Worm (Caenorhabditis elegans) whole organism, L2 larva: Measurements from ENCODE around the gene ugt-40.

Experiments used
- blmp-1 ChIP-seq: sonication (generic microtip); optimal IDR thresholded peaks from 2 replicates; lab custom pipeline; 2017; ENCODE audit warnings: missing genetic modification characterization, mild to moderate bottlenecking, missing compliant biosample characterization, antibody characterized with exemption, moderate library complexity; ENCODE audit not compliant: insufficient read depth
- fos-1 ChIP-seq: fragments of 150-350 bp; optimal IDR thresholded peaks from 2 replicates; lab custom pipeline; 2014; ENCODE audit warnings: missing biosample characterization, missing genetic modification characterization
- lsy-2 ChIP-seq, 2 experiments: fragments of 150-350 bp in 1 of 2; sonication (generic microtip) in 1 of 2; optimal IDR thresholded peaks; 2 replicates each; lab custom pipeline; 2014 to 2017; ENCODE audit warnings: missing biosample characterization in 2 of 2, missing genetic modification characterization in 2 of 2
- nhr-12 ChIP-seq: fragments of 150-350 bp; optimal IDR thresholded peaks from 2 replicates; lab custom pipeline; 2014; ENCODE audit warnings: missing biosample characterization, missing genetic modification characterization
- sma-3 ChIP-seq: sonication (generic microtip); optimal IDR thresholded peaks from 2 replicates; lab custom pipeline; 2016; ENCODE audit warnings: missing genetic modification reagents, missing genetic modification characterization, missing compliant biosample characterization

- TF ChIP-seq nhr-12 (no peak), sma-3 (GFP tag; lab: Kevin White, UChicago) (no peak), blmp-1 (tag; lab: Kevin White, UChicago) (no peak), lsy-2 (tag; optimal IDR thresholded peaks at IDR 0.05; lab: Kevin White, UChicago) (no peak), fos-1 (no peak)
Measured at ce11 chrV:7187295-7187694, 45.5 kb upstream of the ugt-40 start.
